Fruit fly (Drosophila melanogaster): ENCODE measurements around the gene spen.

dm6 chr2L:162208-162607 is 3.4 kb downstream of the spen start:
- TF ChIP-seq CG13204 (GFP tag; optimal IDR thresholded peaks at IDR 0.05) (no peak), CG4496 (GFP tag; IDR thresholded peaks at IDR 0.05) (no peak), CG9948 (tag; optimal IDR thresholded peaks at IDR 0.05) (peak; percentile 10), rn (GFP tag; IDR thresholded peaks at IDR 0.05) (no peak), EcR (GFP tag; optimal IDR thresholded peaks at IDR 0.05) (no peak), CG17806 (tag; optimal IDR thresholded peaks at IDR 0.05) (no peak), Pif1B (GFP tag; optimal IDR thresholded peaks at IDR 0.05) (no peak), gl (tag; optimal IDR thresholded peaks at IDR 0.05) (no peak), Ets98B (GFP tag; IDR thresholded peaks at IDR 0.05) (no peak), CG8159 (tag; optimal IDR thresholded peaks at IDR 0.05) (no peak), CG32121 (GFP tag; IDR thresholded peaks at IDR 0.05) (no peak)
